Worm (Caenorhabditis elegans) whole organism, L1 larva: ENCODE measurements around the gene disl-2.
A peak's percentile ranks its signal among the peaks of the same experiment; 100 is the strongest.

Experiments
- F16B12.6 ChIP-seq: fragments of 150-350 bp; optimal IDR thresholded peaks from 2 replicates; lab custom pipeline; 2014; ENCODE audit warnings: missing biosample characterization, missing genetic modification characterization
- ceh-8 ChIP-seq: fragments of 200-800 bp; sonication (Bioruptor generic); optimal IDR thresholded peaks from 2 replicates; lab custom pipeline; 2018; ENCODE audit warnings: mild to moderate bottlenecking, missing genetic modification characterization, moderate library complexity, missing compliant biosample characterization
- ceh-90 ChIP-seq: sonication (generic microtip); optimal IDR thresholded peaks from 2 replicates; lab custom pipeline; 2016; ENCODE audit warnings: missing genetic modification characterization, missing compliant biosample characterization
- dsc-1 ChIP-seq: sonication (generic microtip); optimal IDR thresholded peaks from 2 replicates; lab custom pipeline; 2016; ENCODE audit warnings: mild to moderate bottlenecking, missing genetic modification characterization, missing compliant biosample characterization
- efl-1 ChIP-seq, 4 experiments: fragments of 150-350 bp; optimal IDR thresholded peaks in 3 of 4; peaks in 1 of 4; 1 replicate in 1 of 4; 2 replicates in 3 of 4; lab custom pipeline; 2014; ENCODE audit warnings: missing biosample characterization in 2 of 4, missing genetic modification characterization in 2 of 4, missing genetic modification reagents in 2 of 4
- efl-3 ChIP-seq: fragments of 200-800 bp; sonication (Bioruptor generic); optimal IDR thresholded peaks from 2 replicates; lab custom pipeline; 2018; ENCODE audit warnings: mild to moderate bottlenecking, missing genetic modification characterization, missing compliant biosample characterization
- egl-13 ChIP-seq: sonication (generic microtip); optimal IDR thresholded peaks from 2 replicates; lab custom pipeline; 2016; ENCODE audit warnings: missing genotype, missing genetic modification reagents, missing genetic modification characterization, missing compliant biosample characterization
- elt-2 ChIP-seq: sonication (generic microtip); optimal IDR thresholded peaks from 2 replicates; lab custom pipeline; 2016; ENCODE audit warnings: missing genetic modification characterization, mild to moderate bottlenecking, inconsistent platforms, missing compliant biosample characterization, missing genetic modification reagents
- ets-5 ChIP-seq: fragments of 200-800 bp; sonication (Bioruptor generic); IDR thresholded peaks from 2 replicates; pipeline ENCODE4 v1.3.6; 2022; ENCODE audit warnings: missing genetic modification characterization, missing compliant biosample characterization
- fkh-10 ChIP-seq: sonication (generic microtip); optimal IDR thresholded peaks from 2 replicates; lab custom pipeline; 2017; ENCODE audit warnings: missing biosample characterization, missing genetic modification reagents, missing genetic modification characterization
- fkh-4 ChIP-seq: sonication (generic microtip); optimal IDR thresholded peaks from 2 replicates; lab custom pipeline; 2016; ENCODE audit warnings: missing compliant biosample characterization, missing genetic modification characterization, borderline replicate concordance
- jun-1 ChIP-seq: fragments of 150-350 bp; optimal IDR thresholded peaks from 2 replicates; lab custom pipeline; 2014; ENCODE audit warnings: missing biosample characterization, missing genetic modification reagents, missing genetic modification characterization
- lin-13 ChIP-seq: fragments of 150-350 bp; optimal IDR thresholded peaks from 2 replicates; lab custom pipeline; 2014; ENCODE audit warnings: missing biosample characterization, missing genetic modification reagents, missing genetic modification characterization
- lin-14 ChIP-seq: fragments of 200-800 bp; sonication (Bioruptor generic); optimal IDR thresholded peaks from 2 replicates; lab custom pipeline; 2018; ENCODE audit warnings: mild to moderate bottlenecking, missing genetic modification characterization, moderate library complexity, missing compliant biosample characterization
- lin-35 ChIP-seq, 2 experiments: fragments of 150-350 bp; optimal IDR thresholded peaks; 2 replicates each; lab custom pipeline; 2014; ENCODE audit warnings: missing biosample characterization in 2 of 2, missing genetic modification characterization in 2 of 2, missing genetic modification reagents in 2 of 2
- lir-3 ChIP-seq: sonication (generic microtip); optimal IDR thresholded peaks from 2 replicates; lab custom pipeline; 2016; ENCODE audit warnings: mild to moderate bottlenecking, missing genetic modification characterization, moderate library complexity, missing compliant biosample characterization; ENCODE audit not compliant: poor library complexity
- lsy-2 ChIP-seq, 2 experiments: fragments of 150-350 bp; optimal IDR thresholded peaks; 2 replicates each; lab custom pipeline; 2014; ENCODE audit warnings: missing biosample characterization in 2 of 2, missing genetic modification characterization in 2 of 2
- mdl-1 ChIP-seq, 2 experiments: fragments of 150-350 bp; optimal IDR thresholded peaks; 2 replicates each; lab custom pipeline; 2014 to 2017; ENCODE audit warnings: missing biosample characterization in 2 of 2, missing genetic modification characterization in 2 of 2, inconsistent platforms in 1 of 2
- mef-2 ChIP-seq: fragments of 150-350 bp; optimal IDR thresholded peaks from 2 replicates; lab custom pipeline; 2014; ENCODE audit warnings: missing biosample characterization, missing genetic modification characterization
- mep-1 ChIP-seq: fragments of 150-350 bp; optimal IDR thresholded peaks from 2 replicates; lab custom pipeline; 2014; ENCODE audit warnings: missing biosample characterization, missing genetic modification characterization
- nhr-19 ChIP-seq: fragments of 200-800 bp; sonication (Bioruptor generic); conservative IDR thresholded peaks from 2 replicates; pipeline ENCODE4 v1.3.6; 2022; ENCODE audit warnings: missing genetic modification characterization, missing compliant biosample characterization
- nhr-28 ChIP-seq: fragments of 150-350 bp; optimal IDR thresholded peaks from 2 replicates; lab custom pipeline; 2014; ENCODE audit warnings: missing biosample characterization, missing genetic modification characterization
- nhr-47 ChIP-seq: sonication (generic microtip); optimal IDR thresholded peaks from 2 replicates; lab custom pipeline; 2016; ENCODE audit warnings: mild to moderate bottlenecking, missing genetic modification characterization, moderate library complexity, missing compliant biosample characterization
- nhr-71 ChIP-seq: sonication (generic microtip); optimal IDR thresholded peaks from 2 replicates; lab custom pipeline; 2016; ENCODE audit warnings: mild to moderate bottlenecking, missing genetic modification characterization, moderate library complexity, missing compliant biosample characterization
- nhr-76 ChIP-seq: sonication (generic microtip); optimal IDR thresholded peaks from 2 replicates; lab custom pipeline; 2017; ENCODE audit warnings: missing biosample characterization, missing genetic modification characterization
- nhr-77 ChIP-seq: fragments of 150-350 bp; optimal IDR thresholded peaks from 2 replicates; lab custom pipeline; 2014; ENCODE audit warnings: missing biosample characterization, missing genetic modification characterization
- nhr-84 ChIP-seq: sonication (generic microtip); optimal IDR thresholded peaks from 2 replicates; lab custom pipeline; 2017; ENCODE audit warnings: missing biosample characterization, missing genetic modification characterization
- nhr-85 ChIP-seq: sonication (generic microtip); peaks from one replicate; lab custom pipeline; 2016; ENCODE audit warnings: missing genetic modification characterization, inconsistent platforms, missing compliant biosample characterization
- pag-3 ChIP-seq: sonication (generic microtip); optimal IDR thresholded peaks from 2 replicates; lab custom pipeline; 2017; ENCODE audit warnings: missing genetic modification characterization, mild to moderate bottlenecking, missing compliant biosample characterization, antibody characterized with exemption, borderline replicate concordance; ENCODE audit not compliant: insufficient read depth
- pqm-1 ChIP-seq: sonication (generic microtip); optimal IDR thresholded peaks from 3 replicates; lab custom pipeline; 2017; ENCODE audit warnings: missing biosample characterization, missing genetic modification characterization
- rnt-1 ChIP-seq: sonication (generic microtip); optimal IDR thresholded peaks from 2 replicates; lab custom pipeline; 2016; ENCODE audit warnings: mild to moderate bottlenecking, missing genetic modification characterization, moderate library complexity, missing compliant biosample characterization
- snpc-4 ChIP-seq: fragments of 150-350 bp; optimal IDR thresholded peaks from 2 replicates; lab custom pipeline; 2014; ENCODE audit warnings: missing biosample characterization, missing genetic modification characterization
- snu-23 ChIP-seq: sonication (generic microtip); optimal IDR thresholded peaks from 2 replicates; lab custom pipeline; 2016; ENCODE audit warnings: missing genetic modification characterization, missing compliant biosample characterization
- sup-37 ChIP-seq: fragments of 200-800 bp; sonication (Bioruptor generic); optimal IDR thresholded peaks from 2 replicates; lab custom pipeline; 2018; ENCODE audit warnings: mild to moderate bottlenecking, missing genetic modification characterization, missing compliant biosample characterization
- unc-130 ChIP-seq: fragments of 150-350 bp; optimal IDR thresholded peaks from 2 replicates; lab custom pipeline; 2017; ENCODE audit warnings: missing biosample characterization, missing genetic modification characterization, inconsistent platforms
- unc-30 ChIP-seq: sonication (generic microtip); optimal IDR thresholded peaks from 2 replicates; lab custom pipeline; 2017; ENCODE audit warnings: missing biosample characterization, missing genetic modification characterization
- vab-15 ChIP-seq: sonication (generic microtip); optimal IDR thresholded peaks from 2 replicates; lab custom pipeline; 2017; ENCODE audit warnings: missing genotype, mild to moderate bottlenecking, missing genetic modification characterization, missing compliant biosample characterization
- xbp-1 ChIP-seq: sonication (generic microtip); optimal IDR thresholded peaks from 2 replicates; lab custom pipeline; 2016; ENCODE audit warnings: missing genetic modification characterization, missing compliant biosample characterization
- zag-1 ChIP-seq: fragments of 150-350 bp; optimal IDR thresholded peaks from 2 replicates; lab custom pipeline; 2014; ENCODE audit warnings: missing biosample characterization, missing genetic modification characterization
- ztf-11 ChIP-seq, 2 experiments: sonication (generic microtip); optimal IDR thresholded peaks; 2 replicates each; lab custom pipeline; 2016 to 2017; ENCODE audit warnings: missing genetic modification characterization in 2 of 2, missing biosample characterization in 1 of 2, missing compliant biosample characterization in 1 of 2

Gene disl-2

DNA sequence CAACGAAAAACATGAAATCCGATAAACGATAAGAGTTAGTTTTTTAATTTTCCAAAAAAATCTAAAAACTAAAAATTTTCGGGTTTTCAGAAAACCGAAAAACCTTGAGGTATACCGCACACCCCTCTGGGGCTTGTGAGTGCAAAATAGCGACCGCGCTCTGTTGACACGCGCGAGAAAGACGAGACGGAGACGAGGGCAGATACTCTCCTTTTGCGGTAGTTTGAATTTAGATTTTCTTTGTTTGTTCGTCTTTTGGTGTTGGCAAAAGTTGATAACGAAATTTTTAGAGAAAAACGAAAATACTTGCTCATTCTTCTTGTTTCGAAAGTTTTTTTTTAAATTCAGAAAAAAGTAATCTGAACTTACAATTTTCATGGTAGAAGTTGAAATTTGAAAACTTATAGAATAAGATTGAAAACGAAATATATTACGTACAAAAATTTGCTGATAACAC lies 37.3 kb upstream of the disl-2 start, which contains the start of the genes W03A5.2 and Y32H12A.8 (continued):
- TF ChIP-seq efl-1 (optimal IDR thresholded peaks at IDR 0.05; lab: Kevin White, UChicago) (peak; percentile 46 to 88), efl-1 (GFP tag; optimal IDR thresholded peaks at IDR 0.05 in 1 of 2; lab: Kevin White, UChicago) (peak; percentile 86 to 98), efl-3 (GFP tag; lab: Kevin White, UChicago) (no peak), xbp-1 (tag; lab: Kevin White, UChicago) (no peak), nhr-76 (tag; lab: Kevin White, UChicago) (no peak), ztf-11 (tag; optimal IDR thresholded peaks at IDR 0.05; lab: Kevin White, UChicago) (no peak), snu-23 (no peak), lin-14 (GFP tag; lab: Kevin White, UChicago) (no peak), mdl-1 (tag; optimal IDR thresholded peaks at IDR 0.05; lab: Kevin White, UChicago) (peak in 1 of 2 experiments; percentile 41), F16B12.6 (no peak), sup-37 (GFP tag; lab: Kevin White, UChicago) (no peak), nhr-85 (tag; lab: Kevin White, UChicago) (peak; percentile 41), mep-1 (peak; percentile 11), jun-1 (no peak), snpc-4 (no peak), elt-2 (tag; lab: Kevin White, UChicago) (no peak)

DNA sequence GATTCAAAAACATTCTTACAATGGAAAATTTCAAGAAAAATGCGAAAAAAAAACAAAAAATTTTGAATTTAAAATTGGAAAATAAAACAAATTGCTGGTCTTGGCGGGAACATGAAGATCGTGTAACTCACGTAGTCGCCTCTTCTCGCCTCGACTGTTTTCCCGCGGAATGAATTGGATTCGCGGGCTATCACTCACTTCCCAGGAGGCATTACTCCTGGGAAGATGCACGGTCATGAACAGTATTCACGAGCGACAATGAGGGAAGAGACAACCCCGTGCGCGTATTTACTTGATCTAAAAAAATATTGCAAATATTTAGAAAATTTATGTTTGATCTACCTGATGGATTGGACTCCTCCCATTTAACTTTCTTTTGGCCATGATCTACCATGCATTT lies 36.7 kb upstream of the disl-2 start:
- no peak for TF ChIP-seq xbp-1 (tag; lab: Kevin White, UChicago)

DNA sequence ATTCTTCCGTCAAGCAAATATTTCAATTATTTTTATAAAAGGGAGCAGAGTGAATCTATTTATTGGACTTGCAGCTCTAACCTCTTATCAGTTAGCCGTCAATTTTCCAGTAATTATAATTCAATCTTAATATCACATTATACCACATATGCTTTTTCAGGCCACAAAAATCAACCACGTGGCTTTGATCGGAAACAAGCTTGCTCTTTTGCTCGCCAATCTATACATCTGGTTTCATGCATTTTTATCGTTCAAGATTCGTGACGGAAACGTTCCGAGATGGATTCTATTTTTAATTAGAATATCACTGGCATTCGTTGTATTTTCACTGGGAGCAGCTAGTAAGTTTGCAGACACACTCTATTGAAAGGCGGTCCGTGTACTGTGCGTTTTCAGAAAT lies 35.9 kb upstream of the disl-2 start:
- TF ChIP-seq dsc-1 (tag; lab: Kevin White, UChicago) (peak; percentile 82), nhr-47 (no peak)

DNA sequence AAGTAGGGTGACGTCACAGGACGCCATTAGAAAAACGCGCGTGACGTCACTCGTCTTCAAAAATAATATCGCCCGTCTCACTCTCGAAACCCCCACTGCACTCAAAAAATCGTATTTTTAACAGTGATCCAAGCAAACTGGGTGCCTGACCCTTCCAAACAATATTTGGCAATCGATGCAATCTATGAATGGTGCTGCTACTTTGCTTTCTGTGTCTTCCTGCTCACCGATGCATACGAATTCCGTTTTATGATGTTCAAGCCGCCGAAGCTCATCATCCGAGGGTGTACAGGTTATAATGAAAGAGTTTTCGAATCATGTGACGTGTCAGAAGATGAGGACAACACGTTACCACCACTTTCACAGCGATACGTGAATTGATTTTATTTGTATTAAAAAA lies 35.4 kb upstream of the disl-2 start, which contains the start of gene W03A5.1:
TSS of gene W03A5.1 (plus strand) at position 301 of the 400 bp plus-strand sequence.
- TF ChIP-seq fkh-4 (tag; lab: Kevin White, UChicago) (no peak), fkh-10 (GFP tag; lab: Kevin White, UChicago) (no peak), nhr-28 (tag; lab: Kevin White, UChicago) (no peak), egl-13 (tag; lab: Kevin White, UChicago) (no peak), lsy-2 (tag; optimal IDR thresholded peaks at IDR 0.05; lab: Kevin White, UChicago) (no peak), lin-13 (GFP tag; lab: Kevin White, UChicago) (no peak)

DNA sequence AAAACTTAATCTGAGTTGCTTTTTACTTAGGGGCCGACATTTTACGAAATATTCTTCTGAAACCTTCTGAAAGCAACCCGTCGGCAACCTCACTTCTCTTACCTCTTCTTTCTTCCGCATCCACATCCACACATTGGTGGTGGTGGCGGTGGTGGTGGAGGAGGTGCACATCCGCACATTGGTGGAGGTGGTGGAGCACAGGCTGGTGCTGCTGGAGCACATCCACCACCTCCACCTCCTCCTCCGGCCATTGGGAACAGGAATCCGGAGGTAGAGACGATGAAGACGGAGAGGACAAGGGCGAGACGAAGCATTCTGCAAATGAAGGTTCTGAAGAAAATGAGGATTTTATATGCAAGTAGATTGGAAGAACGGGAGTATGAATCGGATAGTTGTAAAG lies 29.3 kb upstream of the disl-2 start, which contains the start of gene grl-22:
TSS of gene grl-22 (minus strand) at position 332 of the 400 bp plus-strand sequence.
- TF ChIP-seq efl-1 (optimal IDR thresholded peaks at IDR 0.05; lab: Kevin White, UChicago) (no peak), efl-1 (GFP tag; optimal IDR thresholded peaks at IDR 0.05 in 1 of 2; lab: Kevin White, UChicago) (peak in 1 of 2 experiments; percentile 39), ceh-8 (GFP tag; lab: Kevin White, UChicago) (no peak)

DNA sequence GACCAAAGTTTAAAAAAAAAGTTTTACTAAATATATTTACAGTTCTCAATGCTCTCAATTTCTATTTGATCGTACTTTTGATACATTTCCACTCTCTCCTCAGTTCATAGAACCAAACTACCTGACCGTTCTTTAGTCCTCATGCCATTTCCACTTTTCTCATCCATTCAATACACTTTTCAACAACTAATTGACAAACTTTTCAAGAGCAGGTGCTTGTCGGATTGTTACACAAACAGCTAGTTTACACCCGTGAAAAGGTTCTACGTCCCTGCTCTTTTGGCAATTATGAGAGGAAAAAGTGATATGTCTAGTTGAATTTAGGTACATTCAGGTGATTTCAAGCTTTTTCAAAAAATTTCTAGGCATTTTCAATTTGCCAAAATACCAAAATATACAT lies 25.0 kb upstream of the disl-2 start:
- TF ChIP-seq unc-30 (tag; lab: Kevin White, UChicago) = no peak
- no peak for TF ChIP-seq lir-3 (tag; lab: Kevin White, UChicago)
- TF ChIP-seq nhr-77 (tag; lab: Kevin White, UChicago) = no peak
- TF ChIP-seq sup-37 (GFP tag; lab: Kevin White, UChicago) = no peak
- TF ChIP-seq nhr-84 = no peak
- TF ChIP-seq nhr-71 (tag; lab: Kevin White, UChicago) = peak; percentile 36
- TF ChIP-seq F16B12.6 = no peak
- no peak for TF ChIP-seq vab-15 (tag; lab: Kevin White, UChicago)
- no peak for TF ChIP-seq pqm-1 (tag; lab: Kevin White, UChicago)
- no peak for TF ChIP-seq egl-13 (tag; lab: Kevin White, UChicago)
- no peak for TF ChIP-seq elt-2 (tag; lab: Kevin White, UChicago)
- TF ChIP-seq nhr-19 (GFP tag; lab: Robert Waterston, UW) = peak; percentile 51
- TF ChIP-seq dsc-1 (tag; lab: Kevin White, UChicago) = no peak
- no peak for TF ChIP-seq ceh-90 (tag; lab: Kevin White, UChicago)
- TF ChIP-seq fkh-4 (tag; lab: Kevin White, UChicago) = no peak
- peak; percentile 59 for TF ChIP-seq pag-3 (tag; lab: Kevin White, UChicago)
- no peak for TF ChIP-seq zag-1 (tag; lab: Kevin White, UChicago)
- no peak for TF ChIP-seq nhr-28 (tag; lab: Kevin White, UChicago)
- no peak for TF ChIP-seq mef-2 (tag; lab: Kevin White, UChicago)
- TF ChIP-seq ets-5 = no peak
- TF ChIP-seq mep-1 = no peak
- TF ChIP-seq unc-130 (tag; lab: Kevin White, UChicago) = no peak
- peak; percentile 43 for TF ChIP-seq rnt-1
- TF ChIP-seq lin-35 (GFP tag; optimal IDR thresholded peaks at IDR 0.05; lab: Kevin White, UChicago) = peak in 1 of 2 experiments; percentile 4
- peak in 1 of 2 experiments; percentile 31 for TF ChIP-seq lsy-2 (tag; optimal IDR thresholded peaks at IDR 0.05; lab: Kevin White, UChicago)
- TF ChIP-seq snpc-4 = no peak
- no peak for TF ChIP-seq nhr-47
